Worm (Caenorhabditis elegans) whole organism, L1 larva: ENCODE results near the gene chil-21.

Experiments used
- ama-1 ChIP-seq: fragments of 150-350 bp; optimal IDR thresholded peaks from 2 replicates; lab custom pipeline; 2014
- blmp-1 ChIP-seq: fragments of 150-350 bp; optimal IDR thresholded peaks from 2 replicates; lab custom pipeline; 2014; ENCODE audit warnings: missing biosample characterization, missing genetic modification characterization
- efl-1 ChIP-seq, 4 experiments: fragments of 150-350 bp; optimal IDR thresholded peaks in 3 of 4; peaks in 1 of 4; 1 replicate in 1 of 4; 2 replicates in 3 of 4; lab custom pipeline; 2014; ENCODE audit warnings: missing biosample characterization in 2 of 4, missing genetic modification characterization in 2 of 4, missing genetic modification reagents in 2 of 4
- fos-1 ChIP-seq: fragments of 150-350 bp; optimal IDR thresholded peaks from 2 replicates; lab custom pipeline; 2014; ENCODE audit warnings: missing biosample characterization, missing genetic modification characterization
- lin-13 ChIP-seq: fragments of 150-350 bp; optimal IDR thresholded peaks from 2 replicates; lab custom pipeline; 2014; ENCODE audit warnings: missing biosample characterization, missing genetic modification reagents, missing genetic modification characterization
- lin-15B ChIP-seq: fragments of 150-350 bp; sonication (generic microtip); optimal IDR thresholded peaks from 3 replicates; lab custom pipeline; 2014; ENCODE audit warnings: missing biosample characterization, missing genetic modification characterization
- mab-9 ChIP-seq: fragments of 200-800 bp; sonication (Bioruptor generic); IDR thresholded peaks from 2 replicates; pipeline ENCODE4 v1.3.6; 2022; ENCODE audit warnings: missing genetic modification reagents, missing genetic modification characterization, missing compliant biosample characterization
- mdl-1 ChIP-seq, 2 experiments: fragments of 150-350 bp; optimal IDR thresholded peaks; 2 replicates each; lab custom pipeline; 2014 to 2017; ENCODE audit warnings: missing biosample characterization in 2 of 2, missing genetic modification characterization in 2 of 2, inconsistent platforms in 1 of 2
- nhr-11 ChIP-seq: fragments of 150-350 bp; optimal IDR thresholded peaks from 2 replicates; lab custom pipeline; 2014; ENCODE audit warnings: missing biosample characterization, missing genetic modification characterization
- nhr-12 ChIP-seq: sonication (generic microtip); optimal IDR thresholded peaks from 2 replicates; lab custom pipeline; 2017; ENCODE audit warnings: missing biosample characterization, missing genetic modification characterization
- nhr-76 ChIP-seq: sonication (generic microtip); optimal IDR thresholded peaks from 2 replicates; lab custom pipeline; 2017; ENCODE audit warnings: missing biosample characterization, missing genetic modification characterization
- ztf-11 ChIP-seq, 2 experiments: sonication (generic microtip); optimal IDR thresholded peaks; 2 replicates each; lab custom pipeline; 2016 to 2017; ENCODE audit warnings: missing genetic modification characterization in 2 of 2, missing biosample characterization in 1 of 2, missing compliant biosample characterization in 1 of 2

DNA sequence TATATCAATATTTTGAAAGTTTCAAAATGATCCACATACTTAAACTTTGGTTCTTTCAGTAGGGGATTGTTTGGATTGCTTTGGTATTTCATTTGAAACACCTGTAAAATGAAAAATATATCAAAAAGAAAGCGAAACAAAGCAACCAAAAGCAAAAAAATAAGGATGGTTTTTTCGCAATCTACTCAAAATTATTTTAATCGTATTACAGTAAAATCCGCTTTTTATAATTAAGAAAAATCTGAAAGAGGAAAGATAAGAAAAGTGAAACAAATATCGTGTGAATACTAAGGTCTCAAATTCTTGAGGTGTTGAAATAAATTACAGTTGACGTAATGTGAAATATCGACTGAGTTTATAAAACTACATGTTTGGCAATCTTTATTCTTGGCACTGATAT lies 4.3 kb upstream of the chil-21 start, which contains the start of gene chil-22:
- TF ChIP-seq blmp-1 (tag; lab: Kevin White, UChicago): no peak
- no peak for TF ChIP-seq nhr-11 (tag; lab: Kevin White, UChicago)
- no peak for TF ChIP-seq lin-13 (GFP tag; lab: Kevin White, UChicago)
- TF ChIP-seq nhr-76: no peak
- no peak for TF ChIP-seq mdl-1 (tag; optimal IDR thresholded peaks at IDR 0.05; lab: Kevin White, UChicago)
- no peak for TF ChIP-seq efl-1 (optimal IDR thresholded peaks at IDR 0.05; lab: Kevin White, UChicago)
- no peak for TF ChIP-seq efl-1 (GFP tag; optimal IDR thresholded peaks at IDR 0.05 in 1 of 2; lab: Kevin White, UChicago)
- TF ChIP-seq fos-1: no peak
- no peak for TF ChIP-seq ama-1
- TF ChIP-seq nhr-12 (tag; lab: Kevin White, UChicago): no peak
- TF ChIP-seq lin-15B: no peak
- TF ChIP-seq ztf-11 (tag; optimal IDR thresholded peaks at IDR 0.05; lab: Kevin White, UChicago): no peak
- TF ChIP-seq mab-9: no peak
